Fruit fly (Drosophila melanogaster): ENCODE results near the gene Osi16.

DNA sequence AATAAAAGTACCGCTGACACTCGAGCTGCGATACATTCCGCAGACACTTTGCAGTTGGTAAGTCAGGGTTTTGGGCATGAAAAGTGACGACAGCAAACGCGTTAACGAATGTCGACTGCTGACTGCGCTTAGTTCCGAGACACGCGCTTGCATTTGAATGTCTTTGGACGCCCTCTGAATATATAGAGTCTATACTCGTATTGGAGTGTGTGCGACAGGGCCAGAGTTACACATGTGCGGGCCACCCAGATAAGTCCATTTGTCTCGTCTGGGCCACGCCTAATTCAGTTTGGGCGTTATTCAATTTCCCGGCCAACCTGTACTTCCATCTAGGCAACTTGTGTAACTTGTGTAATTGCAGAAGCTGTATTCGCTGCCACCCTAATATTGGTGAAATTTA lies 14.8 kb upstream of the Osi16 start:
- TF ChIP-seq CG8478 (optimal IDR thresholded peaks at IDR 0.05) (no peak), CTCF (optimal IDR thresholded peaks at IDR 0.05) (no peak)

All from S2 (cell line).